Worm (Caenorhabditis elegans) whole organism, mixed stage, embryonic: ENCODE results near the gene wht-2.

ENCODE experiments used
- blmp-1 ChIP-seq: fragments of 150-350 bp; optimal IDR thresholded peaks from 2 replicates; lab custom pipeline; 2014; ENCODE audit warnings: missing biosample characterization, missing genetic modification characterization
- hlh-1 ChIP-seq: fragments of 150-350 bp; optimal IDR thresholded peaks from 2 replicates; lab custom pipeline; 2014; ENCODE audit warnings: missing biosample characterization, missing genetic modification reagents, missing genetic modification characterization
- lin-13 ChIP-seq: fragments of 150-350 bp; optimal IDR thresholded peaks from 2 replicates; lab custom pipeline; 2014; ENCODE audit warnings: missing biosample characterization, missing genetic modification characterization
- lin-32 ChIP-seq: fragments of 200-800 bp; sonication (Bioruptor generic); optimal IDR thresholded peaks from 2 replicates; lab custom pipeline; 2018; ENCODE audit warnings: mild to moderate bottlenecking, missing genetic modification characterization, missing compliant biosample characterization
- lsy-2 ChIP-seq: fragments of 150-350 bp; optimal IDR thresholded peaks from 2 replicates; lab custom pipeline; 2014; ENCODE audit warnings: missing biosample characterization, missing genetic modification characterization
- nhr-76 ChIP-seq: sonication (generic microtip); optimal IDR thresholded peaks from 2 replicates; lab custom pipeline; 2017; ENCODE audit warnings: missing biosample characterization, missing genetic modification characterization
- pha-4 ChIP-seq: fragments of 150-350 bp; optimal IDR thresholded peaks from 2 replicates; lab custom pipeline; 2018; ENCODE audit warnings: missing biosample characterization, missing genetic modification reagents, missing genetic modification characterization
- unc-62 ChIP-seq: fragments of 150-350 bp; optimal IDR thresholded peaks from 2 replicates; lab custom pipeline; 2014; ENCODE audit warnings: missing biosample characterization, missing genetic modification reagents, missing genetic modification characterization

DNA sequence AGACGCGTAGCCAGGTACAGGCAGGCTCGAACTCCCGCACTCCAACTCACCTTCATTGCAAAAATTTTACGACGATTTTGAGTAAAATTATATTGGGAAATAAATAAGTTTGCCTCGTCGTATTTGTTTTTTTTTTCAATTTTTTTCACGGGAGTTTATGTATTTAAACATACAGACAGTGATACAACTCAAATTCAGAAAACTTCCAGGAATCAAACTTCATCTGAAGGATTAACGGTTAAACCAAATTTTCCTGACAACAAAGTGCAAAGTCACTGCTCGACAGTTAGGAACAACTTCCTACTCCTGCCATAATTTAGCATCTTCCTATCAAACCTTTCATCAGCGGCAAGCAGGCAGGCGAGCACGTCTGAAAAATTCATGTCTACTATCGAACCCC is 45.4 kb upstream of the wht-2 start, which contains the start of gene F22B3.8:
- TF ChIP-seq lin-32 (GFP tag; lab: Kevin White, UChicago) (no peak), lsy-2 (no peak), nhr-76 (tag; lab: Kevin White, UChicago) (no peak), lin-13 (no peak), unc-62 (no peak), blmp-1 (tag; lab: Kevin White, UChicago) (no peak), hlh-1 (tag; lab: Kevin White, UChicago) (no peak), pha-4 (no peak)
